Fruit fly (Drosophila melanogaster): Measurements from ENCODE around the gene CG18558.

CG18558 gene

DNA sequence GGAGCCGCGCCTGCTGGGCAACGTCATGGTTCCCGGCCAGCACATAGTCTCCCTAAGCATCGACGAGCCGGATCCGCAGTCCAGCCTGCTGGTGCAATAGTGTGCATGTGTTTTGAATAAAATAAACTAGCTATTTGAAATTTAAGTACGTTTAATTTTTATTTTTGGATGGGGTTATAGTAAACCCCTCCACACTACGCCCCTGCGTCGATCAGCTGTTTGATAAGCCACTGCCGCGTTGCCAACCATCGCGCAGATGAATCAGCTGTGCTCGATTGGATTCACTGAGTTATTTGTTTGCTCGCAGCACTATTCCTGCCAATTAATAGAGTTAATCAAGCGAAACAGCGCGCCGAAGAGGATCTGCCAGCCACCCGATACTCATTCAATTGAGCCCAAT lies 34.5 kb upstream of the CG18558 start, which contains the start of gene RabGGTb (continued):
- TF ChIP-seq CG7928 (GFP tag; optimal IDR thresholded peaks at IDR 0.05) (no peak), CG7963 (GFP tag; IDR thresholded peaks at IDR 0.05; ENCODE audit: partially characterized antibody) (no peak), CG1233 (GFP tag; optimal IDR thresholded peaks at IDR 0.05) (no peak), CG17802 (tag; optimal IDR thresholded peaks at IDR 0.05) (peak; percentile 17), CG9932 (GFP tag; IDR thresholded peaks at IDR 0.05) (peak; percentile 86), luna (GFP tag; optimal IDR thresholded peaks at IDR 0.05) (no peak), CG2129 (GFP tag; IDR thresholded peaks at IDR 0.05; ENCODE audit: partially characterized antibody) (no peak), CG10267 (tag; optimal IDR thresholded peaks at IDR 0.05) (peak; percentile 41), ftz-f1 (GFP tag; optimal IDR thresholded peaks at IDR 0.05) (peak; percentile 34), trem (tag; optimal IDR thresholded peaks at IDR 0.05) (no peak), NfI (GFP tag; optimal IDR thresholded peaks at IDR 0.05) (peak; percentile 50), tll (GFP tag; optimal IDR thresholded peaks at IDR 0.05) (no peak), CG10979 (tag; optimal IDR thresholded peaks at IDR 0.05) (peak; percentile 35), Doc2 (GFP tag; IDR thresholded peaks at IDR 0.05) (no peak), ci (GFP tag; IDR thresholded peaks at IDR 0.05) (peak; percentile 89), Ets65A (GFP tag) (peak; percentile 77), HLH54F (GFP tag; optimal IDR thresholded peaks at IDR 0.05) (peak; percentile 67), CG17829 (tag; optimal IDR thresholded peaks at IDR 0.05) (peak; percentile 57), CG13287 (GFP tag; IDR thresholded peaks at IDR 0.05; ENCODE audit: partially characterized antibody) (peak; percentile 69), bsh (GFP tag; optimal IDR thresholded peaks at IDR 0.05) (peak in 1 of 2 experiments; percentile 36), CG18262 (tag; optimal IDR thresholded peaks at IDR 0.05) (peak; percentile 18), Dip3 (GFP tag; optimal IDR thresholded peaks at IDR 0.05) (peak; percentile 39), pan (optimal IDR thresholded peaks at IDR 0.05) (no peak), pan (GFP tag; optimal IDR thresholded peaks at IDR 0.05 in 1 of 2, IDR thresholded peaks at IDR 0.05 in 1 of 2) (peak in 1 of 2 experiments; percentile 82), CG7556 (GFP tag; optimal IDR thresholded peaks at IDR 0.05) (peak; percentile 59), CG15514 (GFP tag; optimal IDR thresholded peaks at IDR 0.05) (no peak), CG11456 (GFP tag; IDR thresholded peaks at IDR 0.05) (peak; percentile 84; the same call in 2 of the 3 replicates), D (optimal IDR thresholded peaks at IDR 0.05) (no peak), D (GFP tag; optimal IDR thresholded peaks at IDR 0.05) (no peak), CG1602 (GFP tag; optimal IDR thresholded peaks at IDR 0.05) (peak; percentile 16), CG18619 (GFP tag; optimal IDR thresholded peaks at IDR 0.05) (peak; percentile 44), CG4282 (GFP tag; optimal IDR thresholded peaks at IDR 0.05) (no peak), nmo (GFP tag; optimal IDR thresholded peaks at IDR 0.05) (peak; percentile 30), CG9797 (GFP tag; optimal IDR thresholded peaks at IDR 0.05) (peak; percentile 29), odd (GFP tag; optimal IDR thresholded peaks at IDR 0.05) (peak; percentile 5), cwo (GFP tag; optimal IDR thresholded peaks at IDR 0.05) (peak; percentile 27), jing (GFP tag; optimal IDR thresholded peaks at IDR 0.05) (no peak), pho (GFP tag; optimal IDR thresholded peaks at IDR 0.05) (peak; percentile 57), CG13123 (GFP tag; optimal IDR thresholded peaks at IDR 0.05) (no peak), CG17186 (GFP tag; optimal IDR thresholded peaks at IDR 0.05) (peak; percentile 39), mld (GFP tag; IDR thresholded peaks at IDR 0.05; ENCODE audit: partially characterized antibody) (no peak), h (optimal IDR thresholded peaks at IDR 0.05) (no peak), Lim3 (GFP tag; IDR thresholded peaks at IDR 0.05) (no peak), CG8924 (tag; optimal IDR thresholded peaks at IDR 0.05) (peak; percentile 34), CG11085 (GFP tag; IDR thresholded peaks at IDR 0.05) (peak; percentile 70), CTCF (GFP tag; optimal IDR thresholded peaks at IDR 0.05) (no peak), CG15601 (tag; optimal IDR thresholded peaks at IDR 0.05) (no peak), grn (GFP tag; optimal IDR thresholded peaks at IDR 0.05) (no peak), HmgZ (tag; optimal IDR thresholded peaks at IDR 0.05) (peak; percentile 63), nerfin-1 (tag; optimal IDR thresholded peaks at IDR 0.05) (no peak), CG12659 (GFP tag; optimal IDR thresholded peaks at IDR 0.05) (peak; percentile 46), CG13296 (GFP tag; optimal IDR thresholded peaks at IDR 0.05) (peak; percentile 50)
